Fruit fly (Drosophila melanogaster) whole organism, wandering third instar larva: ENCODE measurements around the gene CG15814.

Experiments
- Abd-B ChIP-seq: fragments of >200 bp; optimal IDR thresholded peaks from 2 replicates; lab custom pipeline; 2017; ENCODE audit warnings: missing biosample characterization, missing genetic modification characterization
- Rel ChIP-seq, 2 experiments: fragments of 200-800 bp; sonication (Bioruptor generic) in 1 of 2; optimal IDR thresholded peaks; 2 replicates in 1 of 2; 3 replicates in 1 of 2; lab custom pipeline; 2016 to 2019; ENCODE audit warnings: mild to moderate bottlenecking in 2 of 2, missing biosample characterization in 2 of 2, missing genetic modification characterization in 2 of 2, moderate library complexity in 1 of 2
- br ChIP-seq: fragments of 200-800 bp; sonication (Bioruptor generic); optimal IDR thresholded peaks from 2 replicates; lab custom pipeline; 2016; ENCODE audit warnings: missing biosample characterization, missing genetic modification characterization

DNA sequence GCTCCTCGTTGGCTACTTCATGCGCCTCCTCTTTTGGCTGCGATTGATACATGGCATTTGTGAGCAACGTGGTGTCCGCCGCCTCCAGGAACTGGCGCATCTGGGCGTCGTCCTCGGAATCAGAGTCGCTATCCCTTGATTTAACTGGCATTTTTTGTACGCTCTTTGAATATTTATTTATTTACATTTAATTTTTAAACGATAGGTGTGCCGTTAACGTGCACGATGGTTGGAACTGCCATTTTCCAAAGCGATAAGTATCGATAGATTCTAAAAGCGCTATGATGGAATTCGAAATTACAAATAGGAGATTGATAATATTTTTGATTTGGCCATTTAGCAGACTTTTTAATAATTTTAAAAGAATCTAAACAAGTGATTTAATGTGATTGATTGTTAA, 2.3 kb upstream of the CG15814 start, which contains the start of gene CG32554:
- TF ChIP-seq Rel (GFP tag; optimal IDR thresholded peaks at IDR 0.05; lab: Kevin White, UChicago) (no peak), Rel (tag; optimal IDR thresholded peaks at IDR 0.05; lab: Kevin White, UChicago) (no peak), br (GFP tag; lab: Kevin White, UChicago) (no peak), Abd-B (GFP tag; lab: Kevin White, UChicago) (no peak)
